Worm (Caenorhabditis elegans): ENCODE data around the gene K10C2.6.

The K10C2.6 gene

DNA sequence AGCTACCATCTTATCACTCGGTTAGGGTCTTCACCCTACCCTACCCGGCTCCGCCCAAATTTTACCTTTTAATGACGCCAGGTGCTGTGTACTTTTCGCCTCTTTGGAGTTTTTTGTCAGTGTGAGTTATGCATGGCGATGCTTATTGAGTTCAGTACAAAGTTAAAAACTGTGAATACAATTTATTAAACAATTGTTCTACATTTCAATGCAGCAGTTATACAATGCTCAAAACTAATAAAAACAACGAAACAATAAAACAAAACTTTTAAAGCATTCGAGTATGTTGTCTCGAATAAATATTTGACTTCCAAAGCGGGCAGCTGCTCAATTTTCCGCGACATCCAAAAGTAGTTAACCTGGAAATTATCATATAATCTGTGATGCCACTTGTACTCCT is 20.7 kb upstream of the K10C2.6 start, which contains the start of gene ctsa-2:
Gene ctsa-2, minus strand, starts transcription at position 101 of the 400 bp plus-strand sequence.
- TF ChIP-seq him-1 (tag; optimal IDR thresholded peaks at IDR 0.05), result no peak
- no peak for TF ChIP-seq W03F9.2 (tag; optimal IDR thresholded peaks at IDR 0.05)
- TF ChIP-seq dao-5 (tag; optimal IDR thresholded peaks at IDR 0.05), result no peak

DNA sequence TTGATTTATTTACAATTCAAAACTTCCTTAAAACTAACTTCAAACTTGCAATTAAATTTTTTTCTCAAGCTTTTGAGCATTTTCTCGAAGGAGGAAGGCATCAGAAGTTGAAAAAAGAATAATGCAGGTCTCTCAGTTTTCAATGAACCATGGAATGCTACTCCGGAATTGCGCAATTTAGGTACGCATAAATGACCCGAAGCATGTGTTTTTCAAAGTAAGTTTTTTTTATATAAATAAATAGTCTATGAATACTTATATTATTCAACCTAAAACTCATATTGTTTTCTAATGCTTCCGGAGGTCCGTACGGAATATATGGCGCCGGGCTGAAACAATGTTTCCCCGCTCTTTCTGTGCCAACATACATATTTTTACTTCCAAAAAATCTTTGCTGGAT is 17.6 kb upstream of the K10C2.6 start, which contains the start of gene K10C2.2:
Gene K10C2.2, minus strand, starts transcription at position 101 of the 400 bp plus-strand sequence.
- TF ChIP-seq dao-5 (tag; optimal IDR thresholded peaks at IDR 0.05), result no peak
- TF ChIP-seq W03F9.2 (tag; optimal IDR thresholded peaks at IDR 0.05), result no peak

DNA sequence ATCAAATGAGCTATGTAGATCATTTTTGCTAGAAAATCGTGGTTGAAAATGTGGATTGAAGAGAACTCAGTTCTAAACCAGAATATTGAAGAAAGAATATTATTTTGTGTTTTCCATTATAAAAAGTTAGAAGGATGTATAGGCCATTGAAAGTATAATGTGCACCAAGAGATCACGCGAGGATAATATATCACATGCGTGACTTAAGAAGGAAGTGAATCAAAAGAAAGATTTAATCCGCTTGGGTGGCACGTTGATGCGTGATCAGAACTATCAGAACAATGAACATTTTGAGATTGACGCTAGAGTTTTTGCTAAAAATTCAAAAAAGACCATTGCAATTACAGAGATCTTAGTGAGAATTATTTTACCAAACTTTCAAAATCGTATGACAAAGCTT is 15.4 kb upstream of the K10C2.6 start:
- no peak for TF ChIP-seq him-1 (tag; optimal IDR thresholded peaks at IDR 0.05)
- no peak for TF ChIP-seq W03F9.2 (tag; optimal IDR thresholded peaks at IDR 0.05)
- TF ChIP-seq dao-5 (tag; optimal IDR thresholded peaks at IDR 0.05), result no peak

DNA sequence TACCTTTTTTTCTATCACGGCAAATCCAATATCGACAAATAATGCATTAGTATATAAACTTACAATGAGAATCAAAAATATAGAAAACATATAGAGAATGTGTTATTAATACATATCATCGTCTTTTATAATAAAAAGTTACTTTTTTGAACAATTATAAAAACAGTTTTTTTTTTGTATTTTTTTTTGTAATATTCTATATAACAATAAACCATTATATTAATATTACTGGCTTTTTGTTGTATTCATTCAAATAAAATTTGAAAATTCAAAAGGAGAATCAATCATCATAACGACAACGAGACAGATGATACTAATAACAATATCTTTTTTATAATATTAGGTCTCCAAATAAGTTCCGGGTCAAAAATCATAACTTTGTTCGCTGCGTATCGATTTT is 13.7 kb upstream of the K10C2.6 start, which contains the start of gene K10C2.8:
Gene K10C2.8, minus strand, starts transcription at position 101 of the 400 bp plus-strand sequence.
- TF ChIP-seq dao-5 (tag; optimal IDR thresholded peaks at IDR 0.05) (no peak), him-1 (tag; optimal IDR thresholded peaks at IDR 0.05) (no peak), W03F9.2 (tag; optimal IDR thresholded peaks at IDR 0.05) (no peak)

DNA sequence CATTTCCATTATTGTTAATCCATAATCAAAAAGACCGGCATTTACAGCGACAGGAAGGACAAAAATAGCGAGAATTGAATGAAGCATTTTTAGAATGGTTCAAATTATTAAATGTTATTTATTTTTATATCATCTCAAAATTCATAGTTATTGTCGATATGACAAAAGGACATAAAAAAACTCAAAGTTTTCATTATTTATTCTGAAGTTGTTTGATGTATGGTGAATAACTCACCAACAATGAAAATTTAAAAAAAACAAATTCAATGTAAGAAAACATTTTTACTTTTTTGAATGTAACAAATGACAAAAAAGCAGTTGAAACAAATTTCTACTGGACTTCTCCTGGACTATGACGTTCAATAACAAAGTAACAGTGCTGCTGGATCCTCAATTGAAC is 10.8 kb upstream of the K10C2.6 start, which contains the start of gene K10C2.14:
Gene K10C2.14, minus strand, starts transcription at position 101 of the 400 bp plus-strand sequence.
- TF ChIP-seq dao-5 (tag; optimal IDR thresholded peaks at IDR 0.05), result no peak
- TF ChIP-seq W03F9.2 (tag; optimal IDR thresholded peaks at IDR 0.05), result no peak
- no peak for TF ChIP-seq him-1 (tag; optimal IDR thresholded peaks at IDR 0.05)

DNA sequence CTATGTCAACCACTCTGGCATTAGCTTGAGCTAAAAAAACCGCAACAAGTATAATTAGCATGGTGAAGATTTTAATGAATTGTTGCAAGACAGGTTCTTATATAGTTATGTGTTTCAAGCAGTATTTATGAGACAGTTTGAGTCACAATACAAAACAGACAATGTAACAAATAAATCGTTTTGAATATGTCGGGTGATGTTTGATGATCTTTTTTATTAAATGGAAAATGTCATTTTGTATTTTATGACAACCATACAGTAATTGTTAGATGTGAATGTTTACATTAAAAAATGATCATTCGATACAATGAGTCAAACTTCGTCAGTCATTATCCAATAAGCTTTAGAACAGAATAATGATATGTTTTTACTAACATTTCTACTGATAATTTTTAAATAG is 7.9 kb upstream of the K10C2.6 start, which contains the start of gene K10C2.7:
Gene K10C2.7, minus strand, starts transcription at position 101 of the 400 bp plus-strand sequence.
- TF ChIP-seq dao-5 (tag; optimal IDR thresholded peaks at IDR 0.05), result no peak
- TF ChIP-seq him-1 (tag; optimal IDR thresholded peaks at IDR 0.05), result no peak
- no peak for TF ChIP-seq W03F9.2 (tag; optimal IDR thresholded peaks at IDR 0.05)

DNA sequence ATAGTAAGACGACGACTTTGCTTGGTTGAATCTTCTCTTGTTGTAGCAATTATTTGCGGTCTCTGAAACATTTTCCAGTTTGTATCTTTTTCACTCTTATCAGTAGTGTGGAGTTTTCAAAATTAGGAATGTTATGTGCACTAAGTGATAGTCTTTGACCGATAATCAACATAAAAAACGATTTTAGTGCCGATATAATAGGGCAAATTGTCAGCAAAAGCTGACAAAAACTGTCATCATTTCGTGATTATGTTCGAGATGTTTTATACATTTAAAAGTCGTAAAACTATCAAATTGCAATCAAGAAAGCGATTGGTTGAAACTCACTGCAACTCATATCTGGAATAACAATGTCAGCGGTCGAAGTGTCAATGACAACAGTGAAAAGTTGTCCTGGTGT is 6.0 kb upstream of the K10C2.6 start:
- no peak for TF ChIP-seq dao-5 (tag; optimal IDR thresholded peaks at IDR 0.05)
- TF ChIP-seq him-1 (tag; optimal IDR thresholded peaks at IDR 0.05), result no peak
- no peak for TF ChIP-seq W03F9.2 (tag; optimal IDR thresholded peaks at IDR 0.05)

DNA sequence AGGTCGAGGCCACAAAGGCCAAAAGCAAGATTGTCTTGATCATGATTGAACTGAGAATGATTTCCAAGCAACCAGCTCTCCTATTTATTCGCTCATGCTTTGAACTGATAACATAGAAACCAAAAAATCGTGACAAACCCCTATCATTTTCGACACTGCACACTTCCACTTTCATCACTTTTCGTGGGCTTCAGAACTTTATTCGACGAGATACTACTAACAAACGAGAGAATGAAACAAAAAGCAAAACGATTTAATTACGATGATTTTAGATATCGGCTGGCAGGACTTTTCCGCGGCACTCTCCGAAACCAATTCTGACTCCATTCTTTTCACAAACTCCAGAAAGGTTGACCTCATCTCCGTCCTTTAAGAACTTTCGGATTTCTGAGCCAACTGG is 4.7 kb upstream of the K10C2.6 start, which contains the start of gene asp-14:
Gene asp-14, minus strand, starts transcription at position 101 of the 400 bp plus-strand sequence.
- TF ChIP-seq dao-5 (tag; optimal IDR thresholded peaks at IDR 0.05) (no peak), him-1 (tag; optimal IDR thresholded peaks at IDR 0.05) (no peak), W03F9.2 (tag; optimal IDR thresholded peaks at IDR 0.05) (no peak)

DNA sequence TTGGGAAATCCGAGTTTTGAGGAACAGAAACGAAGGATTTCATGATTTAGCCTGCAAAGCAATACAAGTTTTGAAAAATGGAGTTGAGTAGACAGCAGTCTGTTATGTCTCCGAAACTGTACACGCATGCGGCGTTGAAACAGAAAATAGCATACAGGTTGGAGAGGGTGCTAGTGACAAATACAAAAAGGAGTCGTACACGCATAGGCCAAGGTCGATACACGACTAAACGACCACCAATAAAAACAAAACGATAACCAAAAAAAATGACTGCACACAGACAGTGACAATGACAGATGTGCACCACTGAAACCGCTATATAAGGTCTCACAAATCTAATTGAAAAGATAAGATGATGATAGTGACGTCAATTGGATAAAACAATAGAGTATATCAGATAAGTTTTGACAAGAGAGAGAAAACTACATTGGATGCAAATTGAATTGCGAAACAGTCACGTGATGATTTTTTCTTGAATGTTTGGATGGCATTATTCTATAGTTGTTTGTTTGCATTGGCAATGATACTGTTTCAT is 2.3 kb upstream of the K10C2.6 start, which contains the start of gene fah-1:
Gene fah-1, minus strand, starts transcription at position 51 of the 535 bp plus-strand sequence.
- no peak for TF ChIP-seq dao-5 (tag; optimal IDR thresholded peaks at IDR 0.05)
- no peak for TF ChIP-seq W03F9.2 (tag; optimal IDR thresholded peaks at IDR 0.05)
- no peak for TF ChIP-seq him-1 (tag; optimal IDR thresholded peaks at IDR 0.05)

DNA sequence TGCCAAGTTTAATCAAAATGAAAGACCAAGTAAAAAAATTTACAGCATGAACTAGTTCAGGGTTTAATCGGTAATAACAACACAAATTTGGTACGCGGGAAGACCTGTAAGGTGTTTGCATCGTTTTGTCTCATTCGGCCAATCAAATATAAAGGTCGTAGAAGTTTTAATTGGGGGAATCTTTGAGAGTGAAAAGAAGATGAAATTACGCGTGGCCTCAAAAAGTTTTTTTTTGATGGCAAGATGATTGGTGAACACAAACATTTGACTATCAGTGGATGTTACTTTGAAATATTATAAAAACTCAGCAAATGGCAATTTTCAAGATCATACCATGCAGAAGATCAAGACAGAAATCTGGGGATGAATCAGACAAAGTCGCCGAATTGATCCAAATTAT is 3.9 kb downstream of the K10C2.6 start, which contains the start of gene nas-33:
Gene nas-33, minus strand, starts transcription at position 101 of the 400 bp plus-strand sequence.
- TF ChIP-seq dao-5 (tag; optimal IDR thresholded peaks at IDR 0.05), result no peak
- TF ChIP-seq him-1 (tag; optimal IDR thresholded peaks at IDR 0.05), result no peak

DNA sequence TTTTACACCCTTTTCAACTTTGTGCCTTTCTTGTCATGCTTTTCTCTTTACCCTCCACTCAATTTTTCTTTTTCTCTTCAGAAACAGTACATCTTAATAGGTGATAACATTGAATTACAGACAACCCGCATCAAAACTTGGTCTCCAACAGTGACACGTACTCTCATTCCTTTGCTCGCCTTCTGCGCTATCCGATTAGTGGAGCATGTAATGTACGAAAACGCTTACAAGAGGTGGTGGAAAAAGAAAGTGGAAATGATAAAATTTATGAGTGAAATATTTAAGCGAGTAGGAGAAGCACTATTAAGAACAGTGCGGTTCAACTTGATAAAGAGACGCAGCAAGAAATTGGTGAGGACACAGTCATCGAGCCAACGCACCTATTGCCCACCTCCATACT is 5.3 kb downstream of the K10C2.6 start, which contains the start of gene pept-1:
Gene pept-1, plus strand, starts transcription at position 306 of the 400 bp plus-strand sequence.
- TF ChIP-seq him-1 (tag; optimal IDR thresholded peaks at IDR 0.05) (no peak), W03F9.2 (tag; optimal IDR thresholded peaks at IDR 0.05) (no peak), dao-5 (tag; optimal IDR thresholded peaks at IDR 0.05) (no peak)

DNA sequence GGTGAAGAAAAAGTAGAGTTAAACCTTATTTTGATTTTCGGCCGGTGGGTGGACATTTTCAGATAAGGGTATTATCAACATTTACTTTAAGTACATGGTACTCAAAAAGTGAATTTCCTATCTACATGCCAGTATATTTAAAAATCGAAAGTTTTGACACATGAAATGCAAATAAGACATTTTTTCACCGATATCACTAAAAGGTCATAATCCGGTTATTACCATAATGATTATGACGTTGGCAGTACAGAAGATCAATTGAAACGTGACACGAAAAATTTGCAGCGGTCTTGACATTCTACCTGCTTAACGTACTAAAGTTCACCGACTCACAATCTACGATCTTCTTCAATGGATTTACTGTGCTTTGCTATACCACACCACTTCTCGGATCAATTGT is 6.8 kb downstream of the K10C2.6 start:
- no peak for TF ChIP-seq him-1 (tag; optimal IDR thresholded peaks at IDR 0.05)
- TF ChIP-seq dao-5 (tag; optimal IDR thresholded peaks at IDR 0.05), result no peak
- TF ChIP-seq W03F9.2 (tag; optimal IDR thresholded peaks at IDR 0.05), result no peak

DNA sequence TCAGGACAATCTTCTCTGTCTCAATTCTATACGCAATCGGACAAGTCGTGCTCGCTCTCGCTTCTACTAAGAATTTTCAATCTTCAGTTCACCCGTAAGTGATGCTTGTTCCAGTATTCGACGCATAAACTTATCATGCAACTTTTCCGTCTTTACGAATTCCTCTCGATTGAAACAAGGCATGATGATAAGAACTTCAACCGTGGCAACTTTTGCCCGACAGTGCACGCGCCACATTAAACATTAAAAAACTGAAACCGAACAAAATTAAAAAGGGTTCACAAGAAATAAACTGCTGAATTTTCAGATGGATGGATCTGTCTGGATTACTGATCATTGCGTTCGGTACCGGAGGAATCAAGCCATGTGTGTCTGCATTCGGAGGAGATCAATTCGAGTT is 7.2 kb downstream of the K10C2.6 start:
- TF ChIP-seq dao-5 (tag; optimal IDR thresholded peaks at IDR 0.05) (no peak), W03F9.2 (tag; optimal IDR thresholded peaks at IDR 0.05) (no peak), him-1 (tag; optimal IDR thresholded peaks at IDR 0.05) (no peak)

DNA sequence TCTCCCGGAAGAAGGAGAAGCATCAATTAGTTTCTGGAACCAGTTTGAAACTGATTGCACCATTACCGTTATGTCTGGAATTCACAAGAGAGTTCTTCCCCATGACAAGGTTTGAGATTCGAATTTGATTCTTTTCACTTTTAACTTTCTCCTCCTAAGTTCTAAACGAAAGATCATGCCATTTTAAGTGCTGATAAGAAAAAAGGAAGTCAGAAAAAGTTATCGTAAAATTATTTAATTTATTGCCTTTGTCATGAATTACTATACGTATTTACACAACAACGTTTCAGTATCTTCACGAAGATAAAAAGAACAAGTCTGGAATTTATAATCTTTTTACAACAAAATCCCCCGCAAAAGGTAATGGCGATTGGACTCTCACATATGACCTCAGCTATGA is 8.9 kb downstream of the K10C2.6 start:
- no peak for TF ChIP-seq dao-5 (tag; optimal IDR thresholded peaks at IDR 0.05)
- no peak for TF ChIP-seq him-1 (tag; optimal IDR thresholded peaks at IDR 0.05)
- TF ChIP-seq W03F9.2 (tag; optimal IDR thresholded peaks at IDR 0.05), result no peak

DNA sequence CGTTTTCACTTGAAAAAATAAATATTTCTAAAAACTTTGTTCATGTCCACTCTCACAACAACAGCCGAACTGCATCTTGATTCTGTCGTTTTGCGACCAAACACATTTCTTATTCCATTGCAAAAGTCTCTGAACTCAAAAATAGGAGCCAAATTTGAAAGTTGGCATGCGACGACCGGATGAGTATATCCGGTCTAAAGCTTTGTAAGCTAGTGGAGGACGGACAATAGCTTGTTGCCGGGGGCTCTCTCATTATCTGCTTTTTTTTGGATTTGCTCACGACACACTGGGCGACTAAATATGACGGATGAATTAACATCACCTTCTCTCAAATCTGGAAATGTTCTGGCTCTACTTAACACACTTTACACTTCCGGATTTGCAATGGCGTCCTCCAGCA is 10.5 kb downstream of the K10C2.6 start, which contains the start of gene K04E7.1:
Gene K04E7.1, plus strand, starts transcription at position 301 of the 400 bp plus-strand sequence.
- no peak for TF ChIP-seq W03F9.2 (tag; optimal IDR thresholded peaks at IDR 0.05)
- no peak for TF ChIP-seq dao-5 (tag; optimal IDR thresholded peaks at IDR 0.05)
- TF ChIP-seq him-1 (tag; optimal IDR thresholded peaks at IDR 0.05), result no peak
